Fruit fly (Drosophila melanogaster) whole organism, embryonic: ENCODE measurements around the gene Prosalpha6.
A peak's percentile ranks its signal among the peaks of the same experiment; 100 is the strongest.

Experiments
- CG10267 ChIP-seq: fragments of 200-800 bp; sonication (Bioruptor generic); optimal IDR thresholded peaks from 2 replicates; lab custom pipeline; 2018; ENCODE audit warnings: missing biosample characterization, mild to moderate bottlenecking, missing genetic modification characterization, moderate library complexity
- CG11398 ChIP-seq: fragments of 200-800 bp; sonication (Bioruptor generic); optimal IDR thresholded peaks from 2 replicates; lab custom pipeline; 2016; ENCODE audit warnings: missing biosample characterization, missing genetic modification characterization
- CG11504 ChIP-seq: fragments of 200-800 bp; sonication (Bioruptor generic); optimal IDR thresholded peaks from 3 replicates; lab custom pipeline; 2019; ENCODE audit warnings: missing biosample characterization, mild to moderate bottlenecking, missing genetic modification characterization, moderate library complexity
- CG12219 ChIP-seq: fragments of 200-800 bp; sonication (Bioruptor generic); optimal IDR thresholded peaks from 3 replicates; lab custom pipeline; 2018; ENCODE audit warnings: missing biosample characterization, mild to moderate bottlenecking, missing genetic modification characterization
- CG12236 ChIP-seq: fragments of 200-800 bp; sonication (Bioruptor generic); optimal IDR thresholded peaks from 2 replicates; lab custom pipeline; 2016; ENCODE audit warnings: missing biosample characterization, missing genetic modification characterization
- CG14014 ChIP-seq: fragments of 200-800 bp; sonication (Bioruptor generic); IDR thresholded peaks from 2 replicates; pipeline ENCODE4 v1.3.6; 2022; ENCODE audit warnings: missing biosample characterization, missing genetic modification characterization
- CG17328 ChIP-seq: fragments of 200-800 bp; sonication (Bioruptor generic); IDR thresholded peaks from 2 replicates; pipeline ENCODE4 v1.3.6; 2022; ENCODE audit warnings: missing biosample characterization, missing genetic modification characterization
- CG17612 ChIP-seq: fragments of 200-800 bp; sonication (Bioruptor generic); IDR thresholded peaks from 2 replicates; pipeline ENCODE4 v1.3.6; 2022; ENCODE audit warnings: missing biosample characterization, missing genetic modification characterization
- CG18476 ChIP-seq: fragments of 200-800 bp; sonication (Bioruptor generic); optimal IDR thresholded peaks from 2 replicates; lab custom pipeline; 2016; ENCODE audit warnings: missing biosample characterization, mild to moderate bottlenecking, missing genetic modification characterization
- CG2678 ChIP-seq: fragments of 200-800 bp; sonication (Bioruptor generic); optimal IDR thresholded peaks from 3 replicates; lab custom pipeline; 2019; ENCODE audit warnings: missing biosample characterization, mild to moderate bottlenecking, missing genetic modification characterization, moderate library complexity
- CG31365 ChIP-seq: fragments of 200-800 bp; sonication (Bioruptor generic); optimal IDR thresholded peaks from 2 replicates; lab custom pipeline; 2018; ENCODE audit warnings: missing biosample characterization, mild to moderate bottlenecking, missing genetic modification characterization
- CG32772 ChIP-seq: fragments of 200-800 bp; sonication (Bioruptor generic); IDR thresholded peaks from 2 replicates; pipeline ENCODE4 v1.3.6; 2022; ENCODE audit warnings: missing biosample characterization, missing genetic modification characterization
- CG33557 ChIP-seq: fragments of 200-800 bp; sonication (Bioruptor generic); optimal IDR thresholded peaks from 2 replicates; lab custom pipeline; 2019; ENCODE audit warnings: missing biosample characterization, mild to moderate bottlenecking, missing genetic modification characterization, moderate library complexity
- CG3726 ChIP-seq: fragments of 200-800 bp; sonication (Bioruptor generic); IDR thresholded peaks from 3 replicates; pipeline ENCODE4, ENCODE4 v1.3.6; 2022; ENCODE audit warnings: missing biosample characterization, missing genetic modification characterization
- CG4854 ChIP-seq: fragments of 200-800 bp; sonication (Bioruptor generic); optimal IDR thresholded peaks from 2 replicates; lab custom pipeline; 2016; ENCODE audit warnings: missing biosample characterization, missing genetic modification characterization, inconsistent platforms
- CG6175 ChIP-seq: fragments of 200-800 bp; sonication (Bioruptor generic); IDR thresholded peaks from 3 replicates; pipeline ENCODE4 v1.3.6; 2022; ENCODE audit warnings: missing biosample characterization, missing genetic modification characterization
- CG8478 ChIP-seq: fragments of >200 bp; optimal IDR thresholded peaks from 2 replicates; lab custom pipeline; 2018
- CG9437 ChIP-seq: fragments of 200-800 bp; sonication (Bioruptor generic); optimal IDR thresholded peaks from 2 replicates; lab custom pipeline; 2018; ENCODE audit warnings: missing biosample characterization, mild to moderate bottlenecking, missing genetic modification characterization
- CG9817 ChIP-seq: fragments of 200-800 bp; sonication (Bioruptor generic); optimal IDR thresholded peaks from 2 replicates; lab custom pipeline; 2018; ENCODE audit warnings: missing biosample characterization, mild to moderate bottlenecking, missing genetic modification characterization, moderate library complexity
- Chrac-16 ChIP-seq: fragments of 200-800 bp; sonication (Bioruptor generic); optimal IDR thresholded peaks from 3 replicates; lab custom pipeline; 2016; ENCODE audit warnings: missing biosample characterization, missing genetic modification characterization
- D ChIP-seq, 2 experiments: fragments of 200-800 bp in 1 of 2; fragments of >200 bp in 1 of 2; sonication (Bioruptor generic) in 1 of 2; optimal IDR thresholded peaks; 2 replicates in 1 of 2; 3 replicates in 1 of 2; lab custom pipeline; 2017; ENCODE audit warnings: mild to moderate bottlenecking in 1 of 2, missing biosample characterization in 1 of 2, missing genetic modification characterization in 1 of 2, missing genetic modification reagents in 1 of 2
- Dref ChIP-seq: fragments of 200-800 bp; sonication (Bioruptor generic); IDR thresholded peaks from 2 replicates; pipeline ENCODE4 v1.3.6; 2022; ENCODE audit warnings: missing biosample characterization, missing genetic modification characterization
- Fer2 ChIP-seq: fragments of 200-800 bp; sonication (Bioruptor generic); optimal IDR thresholded peaks from 2 replicates; lab custom pipeline; 2018; ENCODE audit warnings: missing biosample characterization, mild to moderate bottlenecking, missing genetic modification characterization, moderate library complexity
- H15 ChIP-seq: fragments of 200-800 bp; sonication (Bioruptor generic); IDR thresholded peaks from 3 replicates; pipeline ENCODE4 v1.3.6; 2022; ENCODE audit warnings: missing biosample characterization, missing genetic modification characterization
- Hand ChIP-seq: fragments of 200-800 bp; sonication (Bioruptor generic); optimal IDR thresholded peaks from 2 replicates; lab custom pipeline; 2017; ENCODE audit warnings: mild to moderate bottlenecking, missing biosample characterization, missing genetic modification reagents, missing genetic modification characterization
- Lpt ChIP-seq: fragments of >200 bp; optimal IDR thresholded peaks from 2 replicates; lab custom pipeline; 2018; ENCODE audit warnings: missing biosample characterization, missing genetic modification characterization
- MBD-R2 ChIP-seq: fragments of 200-800 bp; sonication (Bioruptor generic); IDR thresholded peaks from 2 replicates; pipeline ENCODE4 v1.3.6; 2022; ENCODE audit warnings: missing biosample characterization, missing genetic modification characterization
- TFAM ChIP-seq: fragments of 200-800 bp; sonication (Bioruptor generic); optimal IDR thresholded peaks from 2 replicates; lab custom pipeline; 2017; ENCODE audit warnings: missing biosample characterization, missing genetic modification characterization, inconsistent platforms
- abd-A ChIP-seq: fragments of 200-800 bp; sonication (Bioruptor generic); optimal IDR thresholded peaks from 3 replicates; lab custom pipeline; 2019; ENCODE audit warnings: missing biosample characterization, mild to moderate bottlenecking, missing genetic modification characterization, moderate library complexity
- ash1 ChIP-seq: fragments of 200-800 bp; sonication (Bioruptor generic); optimal IDR thresholded peaks from 2 replicates; lab custom pipeline; 2018; ENCODE audit warnings: missing biosample characterization, mild to moderate bottlenecking, missing genetic modification characterization
- btn ChIP-seq: fragments of 200-800 bp; sonication (Bioruptor generic); optimal IDR thresholded peaks from 2 replicates; lab custom pipeline; 2016; ENCODE audit warnings: missing biosample characterization, missing genetic modification characterization
- ci ChIP-seq: fragments of 200-800 bp; sonication (Bioruptor generic); IDR thresholded peaks from 3 replicates; pipeline ENCODE4 v1.3.6; 2022; ENCODE audit warnings: missing biosample characterization, missing genetic modification characterization
- corto ChIP-seq: fragments of 200-800 bp; sonication (Bioruptor generic); optimal IDR thresholded peaks from 2 replicates; lab custom pipeline; 2016; ENCODE audit warnings: missing biosample characterization, mild to moderate bottlenecking, missing genetic modification characterization, moderate library complexity
- danr ChIP-seq: fragments of 200-800 bp; sonication (Bioruptor generic); IDR thresholded peaks from 2 replicates; pipeline ENCODE4 v1.3.6; 2022; ENCODE audit warnings: missing biosample characterization, missing genetic modification characterization
- dm ChIP-seq: fragments of 200-800 bp; sonication (Bioruptor generic); optimal IDR thresholded peaks from 3 replicates; lab custom pipeline; 2016; ENCODE audit warnings: missing biosample characterization, missing genetic modification characterization
- fd64A ChIP-seq: fragments of 200-800 bp; sonication (Bioruptor generic); optimal IDR thresholded peaks from 3 replicates; lab custom pipeline; 2018; ENCODE audit warnings: missing biosample characterization, mild to moderate bottlenecking, missing genetic modification characterization
- fd96Cb ChIP-seq: fragments of 200-800 bp; sonication (Bioruptor generic); optimal IDR thresholded peaks from 2 replicates; lab custom pipeline; 2018; ENCODE audit warnings: missing biosample characterization, mild to moderate bottlenecking, missing genetic modification characterization, moderate library complexity
- gro ChIP-seq: fragments of 200-800 bp; sonication (Bioruptor generic); optimal IDR thresholded peaks from 2 replicates; lab custom pipeline; 2016; ENCODE audit warnings: missing biosample characterization, missing genetic modification characterization
- h ChIP-seq: fragments of >200 bp; optimal IDR thresholded peaks from 2 replicates; lab custom pipeline; 2017
- odd ChIP-seq: fragments of 200-800 bp; sonication (Bioruptor generic); optimal IDR thresholded peaks from 2 replicates; lab custom pipeline; 2017; ENCODE audit warnings: missing biosample characterization, mild to moderate bottlenecking, missing genetic modification characterization
- peb ChIP-seq: fragments of 200-800 bp; sonication (Bioruptor generic); IDR thresholded peaks from 2 replicates; pipeline ENCODE4 v1.3.6; 2022; ENCODE audit warnings: missing biosample characterization, missing genetic modification characterization
- pnt ChIP-seq: fragments of 200-800 bp; sonication (Bioruptor generic); optimal IDR thresholded peaks from 3 replicates; lab custom pipeline; 2016; ENCODE audit warnings: missing biosample characterization, missing genetic modification characterization
- prd ChIP-seq, 3 experiments: fragments of >200 bp in 2 of 3; fragments of 200-800 bp in 1 of 3; sonication (Bioruptor generic) in 1 of 3; optimal IDR thresholded peaks in 2 of 3; IDR thresholded peaks in 1 of 3; 2 replicates in 2 of 3; 3 replicates in 1 of 3; pipeline versions ENCODE4 v1.3.6 to Lab custom; 2017 to 2022; ENCODE audit warnings: missing biosample characterization in 1 of 3, missing genetic modification characterization in 1 of 3
- ranshi ChIP-seq: fragments of 200-800 bp; sonication (Bioruptor generic); IDR thresholded peaks from 2 replicates; pipeline ENCODE4 v1.3.6; 2022; ENCODE audit warnings: missing biosample characterization, missing genetic modification characterization
- scrt ChIP-seq: fragments of 200-800 bp; sonication (Bioruptor generic); optimal IDR thresholded peaks from 2 replicates; lab custom pipeline; 2018; ENCODE audit warnings: missing biosample characterization, mild to moderate bottlenecking, missing genetic modification characterization, moderate library complexity
- slou ChIP-seq: fragments of 200-800 bp; sonication (Bioruptor generic); optimal IDR thresholded peaks from 3 replicates; lab custom pipeline; 2016; ENCODE audit warnings: missing biosample characterization, missing genetic modification characterization
- slp2 ChIP-seq: fragments of 200-800 bp; sonication (Bioruptor generic); optimal IDR thresholded peaks from 2 replicates; lab custom pipeline; 2016; ENCODE audit warnings: missing biosample characterization, missing genetic modification characterization
- sna ChIP-seq: fragments of 200-800 bp; sonication (Bioruptor generic); IDR thresholded peaks from 2 replicates; pipeline ENCODE4 v1.3.6; 2022; ENCODE audit warnings: missing biosample characterization, missing genetic modification characterization; ENCODE audit not compliant: partially characterized antibody
- stc ChIP-seq: fragments of 200-800 bp; sonication (Bioruptor generic); IDR thresholded peaks from 2 replicates; pipeline ENCODE4 v1.3.6; 2022; ENCODE audit warnings: missing biosample characterization, missing genetic modification characterization

The Prosalpha6 gene

DNA sequence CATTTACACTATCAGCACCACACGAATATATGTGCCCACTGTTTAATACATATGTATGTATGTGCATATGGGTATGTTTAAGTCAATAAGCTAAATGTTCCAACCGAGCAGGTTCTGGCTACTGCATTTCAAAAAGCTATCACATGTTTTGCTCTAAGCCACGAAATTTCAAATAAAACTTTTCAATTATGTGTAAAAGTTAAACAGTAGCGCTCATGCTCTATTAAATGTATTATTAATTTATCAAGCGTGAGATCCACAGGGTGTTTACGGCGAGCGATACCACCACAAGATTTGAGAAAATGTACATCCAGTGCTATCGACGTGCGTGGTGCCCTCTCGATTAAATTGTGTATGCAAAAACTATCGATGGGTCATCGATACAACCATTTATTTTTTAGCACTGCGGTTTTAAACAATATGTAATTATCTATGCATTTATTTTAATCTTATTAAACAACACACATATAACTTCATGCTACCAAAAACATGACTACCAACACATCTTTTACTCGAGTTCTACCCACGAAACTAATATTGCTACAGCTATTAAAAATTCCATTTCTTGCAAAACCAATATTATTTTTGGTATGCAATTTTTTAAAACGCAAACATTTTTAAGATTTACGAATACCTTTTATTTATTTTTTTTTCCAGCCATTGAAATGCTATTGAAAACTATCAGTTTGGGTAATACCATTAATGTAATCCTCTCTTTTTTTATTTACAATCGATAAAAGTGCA, 39.8 kb downstream of the Prosalpha6 start, which contains the start of gene Pten (continued):
- TF ChIP-seq corto (GFP tag; lab: Kevin White, UChicago): peak; percentile 12
- TF ChIP-seq gro (GFP tag; lab: Kevin White, UChicago): peak; percentile 59
- no peak for TF ChIP-seq D (optimal IDR thresholded peaks at IDR 0.05; lab: Kevin White, UChicago)
- TF ChIP-seq D (GFP tag; optimal IDR thresholded peaks at IDR 0.05; lab: Kevin White, UChicago): peak; percentile 65
- peak; percentile 49 for TF ChIP-seq CG11398
- peak; percentile 63 for TF ChIP-seq slou (GFP tag; lab: Kevin White, UChicago)
- TF ChIP-seq dm (GFP tag; lab: Kevin White, UChicago): no peak
- TF ChIP-seq CG32772: no peak
- TF ChIP-seq CG12236 (GFP tag; lab: Kevin White, UChicago): no peak
- TF ChIP-seq Lpt (GFP tag; lab: Kevin White, UChicago): no peak
- TF ChIP-seq danr (GFP tag; lab: Robert Waterston, UW): no peak
- no peak for TF ChIP-seq abd-A (tag; lab: Kevin White, UChicago)
- peak; percentile 48 for TF ChIP-seq CG4854 (GFP tag; lab: Kevin White, UChicago)
- TF ChIP-seq pnt (GFP tag; lab: Kevin White, UChicago): peak; percentile 58
- TF ChIP-seq ci (GFP tag; lab: Robert Waterston, UW): peak; percentile 73; the same call in 1 of the 3 replicates
- no peak for TF ChIP-seq CG31365
- no peak for TF ChIP-seq H15 (GFP tag; lab: Robert Waterston, UW)
- peak; percentile 67; the same call in 1 of the 2 replicates for TF ChIP-seq stc
- TF ChIP-seq CG18476 (GFP tag; lab: Kevin White, UChicago): peak; percentile 68
- TF ChIP-seq ash1 (GFP tag; lab: Kevin White, UChicago): no peak
- no peak for TF ChIP-seq CG2678
- TF ChIP-seq CG14014 (GFP tag; lab: Robert Waterston, UW): peak; percentile 61; the same call in 1 of the 2 replicates
- peak; percentile 97 for TF ChIP-seq Dref
- TF ChIP-seq Chrac-16: peak; percentile 68
- no peak for TF ChIP-seq peb (GFP tag; lab: Robert Waterston, UW)
- peak; percentile 44; the same call in 1 of the 2 replicates for TF ChIP-seq MBD-R2
- no peak for TF ChIP-seq Hand (GFP tag; lab: Kevin White, UChicago)
- no peak for TF ChIP-seq CG9817 (tag; lab: Kevin White, UChicago)
- peak; percentile 23 for TF ChIP-seq btn (GFP tag; lab: Kevin White, UChicago)
- TF ChIP-seq ranshi: no peak
- no peak for TF ChIP-seq CG17612 (GFP tag; lab: Robert Waterston, UW)
- peak; percentile 80 for TF ChIP-seq scrt (GFP tag; lab: Kevin White, UChicago)
- peak; percentile 27 for TF ChIP-seq CG12219 (GFP tag; lab: Kevin White, UChicago)
- peak; percentile 44; the same call in 1 of the 2 replicates for TF ChIP-seq CG17328 (GFP tag; lab: Robert Waterston, UW)
- TF ChIP-seq fd64A (GFP tag; lab: Kevin White, UChicago): no peak
- no peak for TF ChIP-seq CG8478
- TF ChIP-seq CG11504 (tag; lab: Kevin White, UChicago): no peak
- no peak for TF ChIP-seq h (lab: Kevin White, UChicago)
- TF ChIP-seq CG10267 (tag; lab: Kevin White, UChicago): peak; percentile 76
- peak; percentile 79; the same call in 1 of the 2 replicates for TF ChIP-seq sna (GFP tag; lab: Robert Waterston, UW)
- TF ChIP-seq prd (optimal IDR thresholded peaks at IDR 0.05; lab: Kevin White, UChicago): no peak
- TF ChIP-seq prd (GFP tag; IDR thresholded peaks at IDR 0.05; lab: Robert Waterston, UW): peak; percentile 70; the same call in 1 of the 3 replicates
- TF ChIP-seq CG9437: peak; percentile 25
- no peak for TF ChIP-seq CG33557 (GFP tag; lab: Kevin White, UChicago)
- TF ChIP-seq odd (GFP tag; lab: Kevin White, UChicago): no peak
- TF ChIP-seq fd96Cb (tag; lab: Kevin White, UChicago): peak; percentile 80
- peak; percentile 14 for TF ChIP-seq Fer2
- no peak for TF ChIP-seq TFAM (GFP tag; lab: Kevin White, UChicago)
- TF ChIP-seq slp2 (GFP tag; lab: Kevin White, UChicago): peak; percentile 66
- no peak for TF ChIP-seq CG3726
- no peak for TF ChIP-seq CG6175 (GFP tag; lab: Robert Waterston, UW)
